Fruit fly (Drosophila melanogaster) whole organism, prepupa: Measurements from ENCODE around the gene CG46042.

Experiments used
- CG10631 ChIP-seq: fragments of 200-800 bp; sonication (Bioruptor generic); optimal IDR thresholded peaks from 2 replicates; lab custom pipeline; 2016; ENCODE audit warnings: missing biosample characterization, missing genetic modification characterization
- CG11762 ChIP-seq: fragments of 200-800 bp; sonication (Bioruptor generic); optimal IDR thresholded peaks from 3 replicates; lab custom pipeline; 2016; ENCODE audit warnings: missing biosample characterization, missing genetic modification characterization; ENCODE audit not compliant: insufficient read depth
- CG15336 ChIP-seq: fragments of 200-800 bp; sonication (Bioruptor generic); IDR thresholded peaks from 2 replicates; pipeline ENCODE4 v1.3.6; 2022; ENCODE audit warnings: missing biosample characterization, missing genetic modification characterization
- CG1621 ChIP-seq: fragments of 200-800 bp; sonication (Bioruptor generic); optimal IDR thresholded peaks from 3 replicates; lab custom pipeline; 2018; ENCODE audit warnings: missing biosample characterization, mild to moderate bottlenecking, missing genetic modification characterization
- CG16779 ChIP-seq: fragments of 200-800 bp; sonication (Bioruptor generic); optimal IDR thresholded peaks from 3 replicates; lab custom pipeline; 2017; ENCODE audit warnings: missing biosample characterization, mild to moderate bottlenecking, missing genetic modification characterization
- CG3032 ChIP-seq: fragments of 200-800 bp; optimal IDR thresholded peaks from 2 replicates; lab custom pipeline; 2019; ENCODE audit warnings: missing biosample characterization, mild to moderate bottlenecking, missing genetic modification characterization, moderate library complexity
- CG31627 ChIP-seq: fragments of 200-800 bp; sonication (Bioruptor generic); optimal IDR thresholded peaks from 3 replicates; lab custom pipeline; 2016; ENCODE audit warnings: missing biosample characterization, missing genetic modification characterization
- CG32006 ChIP-seq: fragments of 200-800 bp; sonication (Bioruptor generic); optimal IDR thresholded peaks from 3 replicates; lab custom pipeline; 2017; ENCODE audit warnings: missing biosample characterization, mild to moderate bottlenecking, missing genetic modification characterization
- CG4318 ChIP-seq: fragments of 200-800 bp; sonication (Bioruptor generic); optimal IDR thresholded peaks from 3 replicates; lab custom pipeline; 2017; ENCODE audit warnings: missing biosample characterization, mild to moderate bottlenecking, missing genetic modification characterization
- CG6163 ChIP-seq: fragments of 200-800 bp; sonication (Bioruptor generic); IDR thresholded peaks from 3 replicates; pipeline ENCODE4 v1.3.6; 2022; ENCODE audit warnings: missing biosample characterization, missing genetic modification characterization
- CG6792 ChIP-seq: fragments of 200-800 bp; sonication (Bioruptor generic); optimal IDR thresholded peaks from 3 replicates; lab custom pipeline; 2016; ENCODE audit warnings: missing biosample characterization, missing genetic modification characterization
- CG7368 ChIP-seq: fragments of 200-800 bp; sonication (Bioruptor generic); optimal IDR thresholded peaks from 3 replicates; lab custom pipeline; 2016; ENCODE audit warnings: missing biosample characterization, missing genetic modification characterization
- CG8119 ChIP-seq: fragments of 200-800 bp; sonication (Bioruptor generic); IDR thresholded peaks from 3 replicates; pipeline ENCODE4 v1.3.6; 2022; ENCODE audit warnings: missing biosample characterization, missing genetic modification characterization
- CG8319 ChIP-seq: fragments of 200-800 bp; sonication (Bioruptor generic); optimal IDR thresholded peaks from 3 replicates; lab custom pipeline; 2016; ENCODE audit warnings: missing biosample characterization, missing genetic modification characterization
- CG9139 ChIP-seq: fragments of 200-800 bp; sonication (Bioruptor generic); optimal IDR thresholded peaks from 3 replicates; lab custom pipeline; 2017; ENCODE audit warnings: missing biosample characterization, mild to moderate bottlenecking, missing genetic modification characterization
- Eip78C ChIP-seq: fragments of 200-800 bp; sonication (Bioruptor generic); peaks from one replicate; lab custom pipeline; 2016; ENCODE audit warnings: missing biosample characterization, missing genetic modification characterization
- Ets21C ChIP-seq: fragments of 200-800 bp; sonication (Bioruptor generic); optimal IDR thresholded peaks from 3 replicates; lab custom pipeline; 2016; ENCODE audit warnings: missing biosample characterization, missing genetic modification characterization
- Hr38 ChIP-seq: sonication (Bioruptor generic); optimal IDR thresholded peaks from 2 replicates; lab custom pipeline; 2016; ENCODE audit warnings: missing biosample characterization, missing genetic modification characterization
- Hr39 ChIP-seq: fragments of 200-800 bp; sonication (Bioruptor generic); optimal IDR thresholded peaks from 2 replicates; lab custom pipeline; 2016; ENCODE audit warnings: missing biosample characterization, missing genetic modification characterization
- Hr4 ChIP-seq: fragments of 200-800 bp; sonication (Bioruptor generic); optimal IDR thresholded peaks from 3 replicates; lab custom pipeline; 2016; ENCODE audit warnings: missing biosample characterization, missing genetic modification characterization
- Smox ChIP-seq: fragments of 200-800 bp; sonication (Bioruptor generic); optimal IDR thresholded peaks from 3 replicates; lab custom pipeline; 2016; ENCODE audit warnings: missing biosample characterization, missing genetic modification characterization
- Sox102F ChIP-seq: fragments of 200-800 bp; sonication (Bioruptor generic); optimal IDR thresholded peaks from 2 replicates; lab custom pipeline; 2016; ENCODE audit warnings: missing biosample characterization, mild to moderate bottlenecking, missing genetic modification characterization
- achi ChIP-seq: fragments of 200-800 bp; sonication (Bioruptor generic); optimal IDR thresholded peaks from 3 replicates; lab custom pipeline; 2016; ENCODE audit warnings: missing biosample characterization, missing genetic modification characterization
- acj6 ChIP-seq: fragments of 200-800 bp; sonication (Bioruptor generic); optimal IDR thresholded peaks from 3 replicates; lab custom pipeline; 2016; ENCODE audit warnings: missing biosample characterization, missing genetic modification characterization
- dsx ChIP-seq: fragments of 200-800 bp; optimal IDR thresholded peaks from 3 replicates; lab custom pipeline; 2019; ENCODE audit warnings: missing biosample characterization, mild to moderate bottlenecking, missing genetic modification characterization, moderate library complexity; ENCODE audit not compliant: poor library complexity, severe bottlenecking
- esn ChIP-seq: fragments of 200-800 bp; sonication (Bioruptor generic); optimal IDR thresholded peaks from 2 replicates; lab custom pipeline; 2016; ENCODE audit warnings: missing biosample characterization, mild to moderate bottlenecking, missing genetic modification characterization, moderate library complexity
- fd59A ChIP-seq: fragments of 200-800 bp; sonication (Bioruptor generic); optimal IDR thresholded peaks from 2 replicates; lab custom pipeline; 2017; ENCODE audit warnings: missing biosample characterization, mild to moderate bottlenecking, missing genetic modification characterization, missing genetic modification reagents
- pdm3 ChIP-seq: fragments of 200-800 bp; sonication (Bioruptor generic); optimal IDR thresholded peaks from 3 replicates; lab custom pipeline; 2016; ENCODE audit warnings: missing biosample characterization, missing genetic modification characterization
- salr ChIP-seq, 2 experiments: fragments of 200-800 bp; sonication (Bioruptor generic); optimal IDR thresholded peaks; 3 replicates each; lab custom pipeline; 2016 to 2018; ENCODE audit warnings: missing biosample characterization in 2 of 2, missing genetic modification characterization in 2 of 2, mild to moderate bottlenecking in 1 of 2
- spab ChIP-seq: fragments of 200-800 bp; sonication (Bioruptor generic); optimal IDR thresholded peaks from 2 replicates; lab custom pipeline; 2017; ENCODE audit warnings: missing biosample characterization, mild to moderate bottlenecking, missing genetic modification characterization, missing genetic modification reagents
- svp ChIP-seq: fragments of 200-800 bp; sonication (Bioruptor generic); peaks from one replicate; lab custom pipeline; 2016; ENCODE audit warnings: missing biosample characterization, missing genetic modification characterization
- topi ChIP-seq: fragments of 200-800 bp; sonication (Bioruptor generic); optimal IDR thresholded peaks from 3 replicates; lab custom pipeline; 2016; ENCODE audit warnings: missing biosample characterization, missing genetic modification characterization
- vri ChIP-seq: fragments of 200-800 bp; sonication (Bioruptor generic); optimal IDR thresholded peaks from 3 replicates; lab custom pipeline; 2016; ENCODE audit warnings: missing biosample characterization, mild to moderate bottlenecking, missing genetic modification characterization

The CG46042 gene

dm6 chr3R:19904865-19905373 lies 37.3 kb downstream of the CG46042 start, which contains the start of the genes Surf6 and RhoGAP92B (continued):
- TF ChIP-seq vri (GFP tag; lab: Kevin White, UChicago) (peak; percentile 66), CG6792 (GFP tag; lab: Kevin White, UChicago) (peak; percentile 47), CG8319 (GFP tag; lab: Kevin White, UChicago) (peak; percentile 42), CG7368 (GFP tag; lab: Kevin White, UChicago) (peak; percentile 6), achi (GFP tag; lab: Kevin White, UChicago) (peak; percentile 62), acj6 (GFP tag; lab: Kevin White, UChicago) (peak; percentile 42), svp (GFP tag; lab: Kevin White, UChicago) (peak; percentile 95), topi (peak; percentile 67), Ets21C (GFP tag; lab: Kevin White, UChicago) (peak; percentile 46), salr (GFP tag; optimal IDR thresholded peaks at IDR 0.05; lab: Kevin White, UChicago) (no peak), CG15336 (GFP tag; lab: Robert Waterston, UW) (0 out of 2 replicates have a peak, but pooled peaks have one; percentile 36), CG4318 (GFP tag; lab: Kevin White, UChicago) (no peak), Hr38 (GFP tag; lab: Kevin White, UChicago) (no peak), CG10631 (GFP tag; lab: Kevin White, UChicago) (no peak), spab (no peak), Hr4 (GFP tag; lab: Kevin White, UChicago) (peak; percentile 51), Smox (GFP tag; lab: Kevin White, UChicago) (no peak), CG1621 (tag; lab: Kevin White, UChicago) (peak; percentile 97), CG9139 (peak; percentile 44)

DNA sequence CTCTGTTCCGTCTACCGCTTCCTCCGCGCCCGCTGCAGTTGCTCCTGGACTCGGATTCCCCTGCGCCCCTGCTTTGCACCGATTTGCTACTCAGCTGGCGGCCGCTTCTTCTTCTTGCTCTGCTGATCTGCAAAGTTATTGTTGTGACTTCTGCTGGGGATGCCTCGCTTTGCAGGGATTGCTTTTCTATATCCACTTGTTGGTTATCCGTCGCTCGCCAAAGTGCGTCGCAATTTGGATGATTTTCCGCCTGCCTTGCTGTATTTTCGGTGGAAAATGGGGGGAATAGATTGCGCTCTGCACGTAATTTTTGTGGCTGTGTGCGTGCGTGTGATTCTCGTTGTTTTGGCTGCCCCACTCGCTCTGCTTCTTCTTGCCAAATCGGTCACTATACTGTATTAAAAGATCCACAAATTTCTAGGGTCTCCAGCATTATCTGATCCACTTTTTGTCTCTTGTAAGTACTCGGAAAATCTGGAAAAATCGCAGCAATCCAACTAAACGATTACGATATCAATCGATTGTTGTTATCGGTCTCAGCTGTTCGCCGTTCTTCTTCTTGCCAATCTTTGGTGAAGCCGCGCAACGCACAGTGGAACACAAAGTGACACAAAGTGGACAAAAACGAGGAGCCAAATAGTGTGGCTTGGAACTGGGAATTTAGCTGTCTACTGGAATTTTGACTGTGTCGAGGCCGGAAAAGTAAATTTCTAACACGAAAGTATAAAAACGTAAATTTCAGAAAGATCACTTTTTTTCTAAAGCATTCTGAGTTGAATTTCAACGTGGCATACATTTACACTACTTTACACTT lies 39.1 kb downstream of the CG46042 start, which contains the start of gene ClpX:
Gene ClpX, minus strand, starts transcription at position 764 of the 814 bp plus-strand sequence.
- TF ChIP-seq dsx (GFP tag; lab: Kevin White, UChicago) = no peak
- peak; percentile 0 for TF ChIP-seq esn (GFP tag; lab: Kevin White, UChicago)
- 0 out of 2 replicates have a peak, but pooled peaks have one; percentile 20 for TF ChIP-seq CG15336 (GFP tag; lab: Robert Waterston, UW)
- peak; percentile 73 for TF ChIP-seq Eip78C (GFP tag; lab: Kevin White, UChicago)
- TF ChIP-seq svp (GFP tag; lab: Kevin White, UChicago) = peak; percentile 82
- peak; percentile 39 for TF ChIP-seq vri (GFP tag; lab: Kevin White, UChicago)
- TF ChIP-seq CG11762 (GFP tag; lab: Kevin White, UChicago) = no peak
- TF ChIP-seq CG8119 = no peak
- no peak for TF ChIP-seq CG31627 (GFP tag; lab: Kevin White, UChicago)
- no peak for TF ChIP-seq CG6163 (GFP tag; lab: Robert Waterston, UW)
- TF ChIP-seq pdm3 (GFP tag; lab: Kevin White, UChicago) = no peak

DNA sequence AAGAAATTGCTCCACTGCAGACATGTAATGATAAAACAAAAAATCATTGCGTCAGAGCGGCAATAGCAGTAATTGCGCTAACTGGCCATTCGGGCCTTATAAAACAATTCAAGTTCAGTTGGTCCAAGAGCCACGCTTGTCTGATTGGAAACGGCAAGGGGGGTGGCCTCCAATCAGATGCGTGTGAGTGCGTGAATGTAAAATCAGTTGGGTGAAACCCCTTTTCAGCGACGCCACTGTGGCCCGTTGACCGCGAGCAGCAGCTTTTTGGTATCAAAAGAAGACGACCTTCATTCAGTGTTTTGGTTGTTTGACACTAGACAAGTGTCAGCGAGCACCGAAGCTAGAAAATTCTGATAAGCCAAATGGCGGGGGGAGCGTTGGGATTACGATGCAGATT lies 39.9 kb downstream of the CG46042 start:
- TF ChIP-seq Sox102F (GFP tag; lab: Kevin White, UChicago) (no peak), CG3032 (tag; lab: Kevin White, UChicago) (no peak), vri (GFP tag; lab: Kevin White, UChicago) (no peak), Eip78C (GFP tag; lab: Kevin White, UChicago) (no peak), salr (GFP tag; optimal IDR thresholded peaks at IDR 0.05; lab: Kevin White, UChicago) (no peak), fd59A (no peak), CG6792 (GFP tag; lab: Kevin White, UChicago) (no peak), CG15336 (GFP tag; lab: Robert Waterston, UW) (no peak), CG32006 (GFP tag; lab: Kevin White, UChicago) (no peak), spab (no peak), Hr39 (no peak), Hr4 (GFP tag; lab: Kevin White, UChicago) (no peak), CG16779 (tag; lab: Kevin White, UChicago) (no peak), dsx (GFP tag; lab: Kevin White, UChicago) (no peak), CG31627 (GFP tag; lab: Kevin White, UChicago) (no peak), CG11762 (GFP tag; lab: Kevin White, UChicago) (no peak), Hr38 (GFP tag; lab: Kevin White, UChicago) (no peak)
- TF ChIP-seq, all 60 proteins: peak for 0
